Fruit fly (Drosophila melanogaster) whole organism, adult: ENCODE data around the gene Smu1.

Experiments
- CG11617 ChIP-seq: fragments of 200-800 bp; sonication (Bioruptor generic); optimal IDR thresholded peaks from 2 replicates; lab custom pipeline; 2017; ENCODE audit warnings: mild to moderate bottlenecking, missing biosample characterization, missing genetic modification reagents, missing genetic modification characterization
- bab1 ChIP-seq: fragments of 200-800 bp; sonication (Bioruptor generic); optimal IDR thresholded peaks from 3 replicates; lab custom pipeline; 2019; ENCODE audit warnings: missing biosample characterization, mild to moderate bottlenecking, missing genetic modification characterization, moderate library complexity
- cnc ChIP-seq, 2 experiments: fragments of >200 bp; optimal IDR thresholded peaks; 2 replicates each; lab custom pipeline; 2017
- ovo ChIP-seq: fragments of 200-800 bp; sonication (Bioruptor generic); optimal IDR thresholded peaks from 2 replicates; lab custom pipeline; 2016; ENCODE audit warnings: missing biosample characterization, missing genetic modification characterization
- pad ChIP-seq: fragments of 200-800 bp; sonication (Bioruptor generic); optimal IDR thresholded peaks from 3 replicates; lab custom pipeline; 2017; ENCODE audit warnings: missing biosample characterization, missing genetic modification characterization, mild to moderate bottlenecking, moderate library complexity, missing genetic modification reagents
- tj ChIP-seq: fragments of 200-800 bp; sonication (Bioruptor generic); optimal IDR thresholded peaks from 3 replicates; lab custom pipeline; 2017; ENCODE audit warnings: missing biosample characterization, mild to moderate bottlenecking, missing genetic modification characterization, moderate library complexity

dm6 chr3R:18995556-18996272, 14.6 kb upstream of the Smu1 start:
- TF ChIP-seq tj (no peak), bab1 (GFP tag; lab: Kevin White, UChicago) (no peak), cnc (optimal IDR thresholded peaks at IDR 0.05; lab: Kevin White, UChicago) (no peak), CG11617 (GFP tag; lab: Kevin White, UChicago) (no peak), ovo (GFP tag; lab: Kevin White, UChicago) (no peak), pad (no peak)
